Fruit fly (Drosophila melanogaster) whole organism, wandering third instar larva: Measurements from ENCODE around the gene can.
A peak's percentile ranks its signal among the peaks of the same experiment; 100 is the strongest.

Experiments used
- Abd-B ChIP-seq: fragments of >200 bp; optimal IDR thresholded peaks from 2 replicates; lab custom pipeline; 2017; ENCODE audit warnings: missing biosample characterization, missing genetic modification characterization
- CG32264 ChIP-seq: fragments of 200-800 bp; sonication (Bioruptor generic); optimal IDR thresholded peaks from 2 replicates; lab custom pipeline; 2016; ENCODE audit warnings: missing biosample characterization, missing genetic modification characterization
- CG9705 ChIP-seq: fragments of 200-800 bp; sonication (Bioruptor generic); optimal IDR thresholded peaks from 2 replicates; lab custom pipeline; 2018; ENCODE audit warnings: missing biosample characterization, mild to moderate bottlenecking, missing genetic modification characterization
- CrebA ChIP-seq: fragments of 200-800 bp; sonication (Bioruptor generic); optimal IDR thresholded peaks from 2 replicates; lab custom pipeline; 2016; ENCODE audit warnings: missing biosample characterization, mild to moderate bottlenecking, missing genetic modification characterization, borderline replicate concordance
- Dfd ChIP-seq: fragments of >200 bp; optimal IDR thresholded peaks from 2 replicates; lab custom pipeline; 2017; ENCODE audit warnings: missing biosample characterization, missing genetic modification characterization
- Dif ChIP-seq: fragments of 200-275, 200-300 bp; sonication (Bioruptor generic); optimal IDR thresholded peaks from 2 replicates; lab custom pipeline; 2018; ENCODE audit warnings: missing biosample characterization, missing genetic modification characterization; ENCODE audit not compliant: partially characterized antibody
- GATAd ChIP-seq: sonication (Bioruptor generic); optimal IDR thresholded peaks from 2 replicates; lab custom pipeline; 2016; ENCODE audit warnings: missing biosample characterization, missing genetic modification characterization
- HLH106 ChIP-seq: fragments of 200-800 bp; optimal IDR thresholded peaks from 3 replicates; lab custom pipeline; 2019; ENCODE audit warnings: missing biosample characterization, mild to moderate bottlenecking, missing genetic modification characterization, moderate library complexity
- Hnf4 ChIP-seq: fragments of 200-800 bp; sonication (Bioruptor generic); optimal IDR thresholded peaks from 2 replicates; lab custom pipeline; 2016; ENCODE audit warnings: missing biosample characterization, mild to moderate bottlenecking, missing genetic modification characterization
- Hr78 ChIP-seq: fragments of >200 bp; optimal IDR thresholded peaks from 2 replicates; lab custom pipeline; 2017; ENCODE audit warnings: missing biosample characterization, missing genetic modification characterization
- Hr83 ChIP-seq: fragments of 200-300 bp; sonication (Bioruptor generic); optimal IDR thresholded peaks from 2 replicates; lab custom pipeline; 2016; ENCODE audit warnings: missing biosample characterization, mild to moderate bottlenecking, missing genetic modification characterization, moderate library complexity; ENCODE audit not compliant: poor library complexity, severe bottlenecking
- Jra ChIP-seq: sonication (Bioruptor generic); optimal IDR thresholded peaks from 2 replicates; lab custom pipeline; 2016; ENCODE audit warnings: missing biosample characterization, missing genetic modification characterization
- Mio ChIP-seq: sonication (Bioruptor generic); optimal IDR thresholded peaks from 2 replicates; lab custom pipeline; 2016; ENCODE audit warnings: missing biosample characterization, missing genetic modification characterization
- Myc ChIP-seq: fragments of >200 bp; optimal IDR thresholded peaks from 2 replicates; lab custom pipeline; 2017
- N ChIP-seq: fragments of >200 bp; optimal IDR thresholded peaks from 2 replicates; lab custom pipeline; 2018; ENCODE audit warnings: missing biosample characterization, missing external identifiers, missing genetic modification characterization
- OdsH ChIP-seq: fragments of 200-800 bp; sonication (Bioruptor generic); optimal IDR thresholded peaks from 2 replicates; lab custom pipeline; 2016; ENCODE audit warnings: missing biosample characterization, mild to moderate bottlenecking, missing genetic modification characterization
- Rel ChIP-seq, 2 experiments: fragments of 200-800 bp; sonication (Bioruptor generic) in 1 of 2; optimal IDR thresholded peaks; 2 replicates in 1 of 2; 3 replicates in 1 of 2; lab custom pipeline; 2016 to 2019; ENCODE audit warnings: mild to moderate bottlenecking in 2 of 2, missing biosample characterization in 2 of 2, missing genetic modification characterization in 2 of 2, moderate library complexity in 1 of 2
- Sp1 ChIP-seq: fragments of 200-800 bp; sonication (Bioruptor generic); optimal IDR thresholded peaks from 3 replicates; lab custom pipeline; 2019; ENCODE audit warnings: missing biosample characterization, mild to moderate bottlenecking, missing genetic modification characterization, moderate library complexity
- Vsx2 ChIP-seq: fragments of 200-300, 225-300 bp; sonication (Bioruptor generic); optimal IDR thresholded peaks from 2 replicates; lab custom pipeline; 2018; ENCODE audit warnings: missing biosample characterization, missing genetic modification characterization; ENCODE audit not compliant: partially characterized antibody
- br ChIP-seq: fragments of 200-800 bp; sonication (Bioruptor generic); optimal IDR thresholded peaks from 2 replicates; lab custom pipeline; 2016; ENCODE audit warnings: missing biosample characterization, missing genetic modification characterization
- brk ChIP-seq: fragments of 200-800 bp; sonication (Bioruptor generic); optimal IDR thresholded peaks from 2 replicates; lab custom pipeline; 2016; ENCODE audit warnings: missing biosample characterization, mild to moderate bottlenecking, missing genetic modification characterization
- dl ChIP-seq, 2 experiments: fragments of 175-275, 200-275 bp in 1 of 2; fragments of 200-275 bp in 1 of 2; sonication (Bioruptor generic); optimal IDR thresholded peaks; lab custom pipeline; 2018; ENCODE audit warnings: mild to moderate bottlenecking in 2 of 2, missing biosample characterization in 2 of 2, missing genetic modification characterization in 2 of 2, moderate library complexity in 2 of 2; ENCODE audit not compliant: partially characterized antibody in 2 of 2, insufficient read depth in 1 of 2
- dmrt93B ChIP-seq: fragments of 200-800 bp; sonication (Bioruptor generic); optimal IDR thresholded peaks from 2 replicates; lab custom pipeline; 2018; ENCODE audit warnings: missing biosample characterization, mild to moderate bottlenecking, missing genetic modification characterization
- dsf ChIP-seq: sonication (Bioruptor generic); optimal IDR thresholded peaks from 2 replicates; lab custom pipeline; 2016; ENCODE audit warnings: missing biosample characterization, missing genetic modification characterization, borderline replicate concordance
- ey ChIP-seq: fragments of 200-800 bp; sonication (Bioruptor generic); optimal IDR thresholded peaks from 2 replicates; lab custom pipeline; 2016; ENCODE audit warnings: missing biosample characterization, missing genetic modification characterization
- foxo ChIP-seq, 2 experiments: fragments of 200-800 bp; sonication (Bioruptor generic); optimal IDR thresholded peaks; 2 replicates in 1 of 2; 3 replicates in 1 of 2; lab custom pipeline; 2016 to 2017; ENCODE audit warnings: missing biosample characterization in 2 of 2, missing genetic modification characterization in 2 of 2
- fru ChIP-seq: fragments of 200-800 bp; sonication (Bioruptor generic); optimal IDR thresholded peaks from 3 replicates; lab custom pipeline; 2016; ENCODE audit warnings: missing biosample characterization, mild to moderate bottlenecking, missing genetic modification characterization
- h ChIP-seq: fragments of 200-800 bp; sonication (Bioruptor generic); optimal IDR thresholded peaks from 3 replicates; lab custom pipeline; 2016; ENCODE audit warnings: missing biosample characterization, mild to moderate bottlenecking, missing genetic modification characterization
- jim ChIP-seq: fragments of 175-275, 200-325 bp; sonication (Bioruptor generic); optimal IDR thresholded peaks from 2 replicates; lab custom pipeline; 2016; ENCODE audit warnings: missing biosample characterization, mild to moderate bottlenecking, missing genetic modification characterization
- lola ChIP-seq: fragments of >200 bp; optimal IDR thresholded peaks from 2 replicates; lab custom pipeline; 2017; ENCODE audit warnings: missing biosample characterization, missing genetic modification characterization
- pan ChIP-seq: fragments of >200 bp; optimal IDR thresholded peaks from 2 replicates; lab custom pipeline; 2017
- psq ChIP-seq: fragments of 200-800 bp; sonication (Bioruptor generic); optimal IDR thresholded peaks from 3 replicates; lab custom pipeline; 2017; ENCODE audit warnings: missing biosample characterization, mild to moderate bottlenecking, missing genetic modification characterization, moderate library complexity
- rgr ChIP-seq: fragments of 200-800 bp; sonication (Bioruptor generic); optimal IDR thresholded peaks from 3 replicates; lab custom pipeline; 2016; ENCODE audit warnings: missing biosample characterization, mild to moderate bottlenecking, missing genetic modification characterization
- sage ChIP-seq: fragments of 200-800 bp; sonication (Bioruptor generic); optimal IDR thresholded peaks from 2 replicates; lab custom pipeline; 2016; ENCODE audit warnings: missing biosample characterization, mild to moderate bottlenecking, missing genetic modification characterization
- sv ChIP-seq: fragments of 200-800 bp; sonication (Bioruptor generic); optimal IDR thresholded peaks from 3 replicates; lab custom pipeline; 2016; ENCODE audit warnings: missing biosample characterization, missing genetic modification characterization
- tai ChIP-seq: sonication (Bioruptor generic); optimal IDR thresholded peaks from 2 replicates; lab custom pipeline; 2016; ENCODE audit warnings: missing biosample characterization, missing genetic modification characterization
- usp ChIP-seq: fragments of >200 bp; optimal IDR thresholded peaks from 2 replicates; lab custom pipeline; 2017; ENCODE audit warnings: missing biosample characterization, missing genetic modification characterization
- woc ChIP-seq: sonication (Bioruptor generic); optimal IDR thresholded peaks from 2 replicates; lab custom pipeline; 2016; ENCODE audit warnings: missing biosample characterization, mild to moderate bottlenecking, missing genetic modification characterization

The can gene

DNA sequence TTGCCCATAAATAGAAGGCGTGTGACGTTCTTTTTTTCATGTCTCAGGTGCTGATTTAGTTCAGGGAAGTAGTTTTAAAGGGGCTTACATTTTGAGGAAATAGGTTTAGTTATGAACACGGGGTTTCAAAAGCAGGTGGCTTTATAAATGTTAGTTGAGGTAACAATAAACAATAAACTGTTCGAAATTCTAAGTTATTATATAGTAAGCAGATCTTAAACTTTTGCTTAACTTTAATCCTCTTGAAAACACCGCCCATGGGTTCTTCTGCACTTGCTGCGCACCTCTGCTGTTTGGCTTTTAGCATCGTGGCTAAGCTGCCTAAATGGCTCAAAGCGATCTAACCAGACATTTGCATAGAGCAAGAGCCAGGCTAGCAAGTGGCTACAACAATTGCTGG, 36.4 kb downstream of the can start:
- TF ChIP-seq Jra (no peak), Dfd (no peak), sv (no peak), OdsH (no peak), Hr83 (no peak), N (GFP tag; lab: Kevin White, UChicago) (no peak), ey (GFP tag; lab: Kevin White, UChicago) (no peak), Abd-B (GFP tag; lab: Kevin White, UChicago) (no peak), Mio (no peak), lola (GFP tag; lab: Kevin White, UChicago) (no peak), Hnf4 (GFP tag; lab: Kevin White, UChicago) (no peak), Rel (GFP tag; optimal IDR thresholded peaks at IDR 0.05; lab: Kevin White, UChicago) (no peak), Rel (tag; optimal IDR thresholded peaks at IDR 0.05; lab: Kevin White, UChicago) (no peak), CrebA (GFP tag; lab: Kevin White, UChicago) (no peak)

DNA sequence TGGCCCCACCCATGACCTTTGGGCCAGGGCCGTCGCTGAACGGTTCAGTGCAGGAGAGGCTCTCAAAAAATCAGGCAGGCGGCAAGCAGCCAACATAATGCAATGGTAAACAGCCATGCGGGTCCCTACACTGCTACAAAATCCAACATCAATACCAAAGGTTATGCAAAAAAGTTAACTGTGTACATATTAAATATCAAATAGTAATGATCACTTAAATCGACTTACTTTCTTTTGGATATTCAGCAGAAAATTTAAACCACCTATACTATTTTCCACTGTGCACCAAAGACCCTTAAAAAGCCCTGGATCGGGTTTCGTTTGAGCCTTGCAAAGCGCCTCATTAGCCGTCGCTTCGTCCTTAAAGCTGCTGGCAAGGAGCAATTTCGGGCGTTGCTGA, 39.8 kb downstream of the can start:
- peak; percentile 1 for TF ChIP-seq dmrt93B
- no peak for TF ChIP-seq jim (GFP tag; lab: Kevin White, UChicago)
- TF ChIP-seq Rel (GFP tag; optimal IDR thresholded peaks at IDR 0.05; lab: Kevin White, UChicago), result no peak
- no peak for TF ChIP-seq Rel (tag; optimal IDR thresholded peaks at IDR 0.05; lab: Kevin White, UChicago)
- TF ChIP-seq Myc (lab: Kevin White, UChicago), result no peak
- no peak for TF ChIP-seq Jra
- TF ChIP-seq GATAd (GFP tag; lab: Kevin White, UChicago), result no peak
- peak; percentile 35 for TF ChIP-seq woc (GFP tag; lab: Kevin White, UChicago)
- TF ChIP-seq dsf (GFP tag; lab: Kevin White, UChicago), result no peak
- TF ChIP-seq tai (GFP tag; lab: Kevin White, UChicago), result no peak
- TF ChIP-seq ey (GFP tag; lab: Kevin White, UChicago), result peak; percentile 50
- TF ChIP-seq foxo (GFP tag; optimal IDR thresholded peaks at IDR 0.05; lab: Kevin White, UChicago), result peak in 1 of 2 experiments; percentile 69
- peak; percentile 34 for TF ChIP-seq Sp1 (GFP tag; lab: Kevin White, UChicago)
- TF ChIP-seq fru (GFP tag; lab: Kevin White, UChicago), result peak; percentile 62
- no peak for TF ChIP-seq lola (GFP tag; lab: Kevin White, UChicago)
- no peak for TF ChIP-seq Hr78 (GFP tag; lab: Kevin White, UChicago)
- no peak for TF ChIP-seq Vsx2 (GFP tag; lab: Kevin White, UChicago)
- no peak for TF ChIP-seq Abd-B (GFP tag; lab: Kevin White, UChicago)
- no peak for TF ChIP-seq CG32264 (GFP tag; lab: Kevin White, UChicago)
- no peak for TF ChIP-seq CrebA (GFP tag; lab: Kevin White, UChicago)
- peak; percentile 13 for TF ChIP-seq Hnf4 (GFP tag; lab: Kevin White, UChicago)
- TF ChIP-seq pan (lab: Kevin White, UChicago), result no peak
- TF ChIP-seq psq, result no peak
- no peak for TF ChIP-seq sage (GFP tag; lab: Kevin White, UChicago)
- no peak for TF ChIP-seq Hr83
- no peak for TF ChIP-seq Mio
- TF ChIP-seq usp (GFP tag; lab: Kevin White, UChicago), result no peak
- no peak for TF ChIP-seq CG9705 (GFP tag; lab: Kevin White, UChicago)
- peak; percentile 41 for TF ChIP-seq rgr
- no peak for TF ChIP-seq dl (GFP tag; optimal IDR thresholded peaks at IDR 0.05; lab: Kevin White, UChicago; ENCODE audit: insufficient read depth in 1 of 2, partially characterized antibody in 2 of 2)
- TF ChIP-seq HLH106 (tag; lab: Kevin White, UChicago), result peak; percentile 58
- TF ChIP-seq brk, result no peak
- peak; percentile 75 for TF ChIP-seq h (GFP tag; lab: Kevin White, UChicago)
- no peak for TF ChIP-seq sv
- no peak for TF ChIP-seq N (GFP tag; lab: Kevin White, UChicago)
- TF ChIP-seq br (GFP tag; lab: Kevin White, UChicago), result peak; percentile 43
- TF ChIP-seq Dif, result no peak
- no peak for TF ChIP-seq Dfd
- TF ChIP-seq OdsH, result peak; percentile 41
- TF ChIP-seq, all 38 proteins: peak for 12

DNA sequence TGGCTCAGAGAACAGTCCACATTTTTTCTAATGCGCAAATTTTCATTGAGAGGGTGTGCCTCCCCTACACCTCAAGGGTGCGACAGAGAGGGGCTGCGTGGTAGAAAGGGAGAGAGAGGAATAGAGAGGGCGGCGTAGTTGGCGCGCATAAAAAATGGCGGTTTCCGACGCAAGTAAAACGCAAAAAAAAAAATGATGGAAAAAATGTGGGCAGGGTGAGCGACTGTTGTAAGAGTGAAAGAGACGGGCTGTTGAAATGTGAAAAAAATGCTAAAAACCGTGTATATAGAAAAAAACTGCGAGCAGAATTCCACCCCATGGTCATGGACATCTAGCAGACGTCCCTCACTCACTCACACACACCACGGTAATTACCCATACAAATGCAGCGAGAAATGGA, 40.9 kb downstream of the can start:
- peak; percentile 4 for TF ChIP-seq Vsx2 (GFP tag; lab: Kevin White, UChicago)
- no peak for TF ChIP-seq jim (GFP tag; lab: Kevin White, UChicago)
